Worm (Caenorhabditis elegans) whole organism, midembryonic: ENCODE measurements around the gene ule-3.

Experiments
- flt-1 ChIP-seq: fragments of 200-800 bp; sonication (Bioruptor generic); IDR thresholded peaks from 2 replicates; pipeline ENCODE4 v1.3.6; 2022; ENCODE audit warnings: missing genetic modification characterization, missing compliant biosample characterization
- klf-2 ChIP-seq: fragments of 200-800 bp; sonication (Bioruptor generic); conservative IDR thresholded peaks from 2 replicates; pipeline ENCODE4 v1.3.6; 2022; ENCODE audit warnings: missing genetic modification reagents, missing genetic modification characterization, missing compliant biosample characterization
- med-1 ChIP-seq: sonication (generic microtip); optimal IDR thresholded peaks from 2 replicates; lab custom pipeline; 2017; ENCODE audit warnings: missing genetic modification characterization, mild to moderate bottlenecking, missing compliant biosample characterization, antibody characterized with exemption, missing genetic modification reagents; ENCODE audit not compliant: insufficient read depth
- ref-1 ChIP-seq: fragments of 200-800 bp; sonication (Bioruptor generic); conservative IDR thresholded peaks from 2 replicates; pipeline ENCODE4 v1.3.6; 2022; ENCODE audit warnings: missing genetic modification reagents, missing genetic modification characterization, missing compliant biosample characterization
- ztf-23 ChIP-seq: fragments of 200-800 bp; sonication (Bioruptor generic); IDR thresholded peaks from 2 replicates; pipeline ENCODE4 v1.3.6; 2022; ENCODE audit warnings: missing genetic modification reagents, missing genetic modification characterization, missing compliant biosample characterization

DNA sequence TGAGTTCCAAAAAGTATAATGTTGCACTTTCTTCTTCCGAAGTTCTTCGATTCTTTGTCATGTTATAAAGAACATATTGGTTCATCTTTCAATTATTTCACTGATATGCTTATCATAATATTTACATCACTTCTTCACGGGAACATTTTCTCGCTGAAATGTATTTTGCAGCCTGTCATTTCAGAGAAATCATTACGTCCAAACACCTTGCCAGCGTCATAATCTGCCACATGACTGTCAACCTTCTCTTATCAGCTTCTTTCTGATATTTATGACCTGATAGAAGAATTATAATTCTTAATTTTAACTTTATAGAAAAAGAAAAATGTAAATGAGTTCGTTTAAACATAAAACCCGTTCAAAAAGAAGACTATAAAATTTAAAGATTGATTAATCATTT lies 8.5 kb downstream of the ule-3 start:
- TF ChIP-seq ztf-23 (GFP tag; lab: Robert Waterston, UW) (no peak), klf-2 (GFP tag; lab: Robert Waterston, UW) (no peak), med-1 (GFP tag; lab: Kevin White, UChicago) (no peak), ref-1 (GFP tag; lab: Robert Waterston, UW) (no peak), flt-1 (GFP tag; lab: Robert Waterston, UW) (no peak)
